Worm (Caenorhabditis elegans): ENCODE results near the gene cpg-24.

DNA sequence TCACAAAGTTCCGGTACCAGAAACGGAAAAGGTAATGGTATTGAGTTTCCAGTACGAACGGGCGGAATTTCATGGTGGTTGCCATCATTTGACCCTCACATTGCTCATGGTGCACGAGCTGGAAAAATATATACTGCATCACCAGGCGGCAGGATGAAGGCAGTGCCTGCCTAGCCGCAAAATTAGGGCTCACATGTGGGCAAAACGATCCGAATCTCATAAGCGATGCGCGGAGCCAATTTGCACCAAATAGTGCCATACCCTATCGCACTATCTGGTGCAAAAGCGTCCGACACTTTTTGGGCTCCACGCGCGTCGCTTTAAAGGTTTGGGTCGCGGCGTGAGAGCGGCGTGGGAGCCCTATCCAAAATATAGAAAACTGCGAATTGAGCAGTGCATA, 47.5 kb downstream of the cpg-24 start:
- TF ChIP-seq dao-5 (tag; optimal IDR thresholded peaks at IDR 0.05) (no peak), W03F9.2 (tag; optimal IDR thresholded peaks at IDR 0.05) (no peak), him-1 (tag; optimal IDR thresholded peaks at IDR 0.05) (no peak)

Measured in whole organism, L4/young adult.